Fruit fly (Drosophila melanogaster) whole organism, embryonic: ENCODE data around the gene CG9986.

ENCODE experiments used
- BEAF-32 ChIP-seq: fragments of 200-800 bp; sonication (Bioruptor generic); optimal IDR thresholded peaks from 3 replicates; lab custom pipeline; 2017; ENCODE audit warnings: missing biosample characterization, missing genetic modification characterization, mild to moderate bottlenecking, moderate library complexity, missing genetic modification reagents
- Blimp-1 ChIP-seq: fragments of 200-800 bp; sonication (Bioruptor generic); optimal IDR thresholded peaks from 3 replicates; lab custom pipeline; 2018; ENCODE audit warnings: missing biosample characterization, missing genetic modification characterization, mild to moderate bottlenecking, moderate library complexity, missing genetic modification reagents
- CG1024 ChIP-seq: fragments of 200-800 bp; sonication (Bioruptor generic); IDR thresholded peaks from 2 replicates; pipeline ENCODE4 v1.3.6; 2022; ENCODE audit warnings: missing biosample characterization, missing genetic modification characterization
- CG10321 ChIP-seq: fragments of 200-800 bp; sonication (Bioruptor generic); IDR thresholded peaks from 2 replicates; pipeline ENCODE4 v1.3.6; 2022; ENCODE audit warnings: missing biosample characterization, missing genetic modification characterization
- CG10543 ChIP-seq: fragments of 200-800 bp; sonication (Bioruptor generic); optimal IDR thresholded peaks from 3 replicates; lab custom pipeline; 2017; ENCODE audit warnings: missing biosample characterization, mild to moderate bottlenecking, missing genetic modification characterization, moderate library complexity
- CG11504 ChIP-seq: fragments of 200-800 bp; sonication (Bioruptor generic); optimal IDR thresholded peaks from 3 replicates; lab custom pipeline; 2019; ENCODE audit warnings: missing biosample characterization, mild to moderate bottlenecking, missing genetic modification characterization, moderate library complexity
- CG13624 ChIP-seq: fragments of 200-800 bp; sonication (Bioruptor generic); optimal IDR thresholded peaks from 2 replicates; lab custom pipeline; 2016; ENCODE audit warnings: missing biosample characterization, missing genetic modification characterization
- CG13775 ChIP-seq: fragments of 200-800 bp; sonication (Bioruptor generic); optimal IDR thresholded peaks from 3 replicates; lab custom pipeline; 2017; ENCODE audit warnings: missing biosample characterization, mild to moderate bottlenecking, missing genetic modification characterization
- CG15269 ChIP-seq: fragments of 200-800 bp; sonication (Bioruptor generic); optimal IDR thresholded peaks from 2 replicates; lab custom pipeline; 2018; ENCODE audit warnings: missing biosample characterization, mild to moderate bottlenecking, missing genetic modification characterization, moderate library complexity
- CG1529 ChIP-seq: fragments of 200-800 bp; sonication (Bioruptor generic); optimal IDR thresholded peaks from 3 replicates; lab custom pipeline; 2018; ENCODE audit warnings: missing biosample characterization, missing genetic modification characterization
- CG15601 ChIP-seq: fragments of 200-800 bp; sonication (Bioruptor generic); optimal IDR thresholded peaks from 3 replicates; lab custom pipeline; 2019; ENCODE audit warnings: missing biosample characterization, mild to moderate bottlenecking, missing genetic modification characterization, moderate library complexity
- CG18476 ChIP-seq: fragments of 200-800 bp; sonication (Bioruptor generic); optimal IDR thresholded peaks from 2 replicates; lab custom pipeline; 2016; ENCODE audit warnings: missing biosample characterization, mild to moderate bottlenecking, missing genetic modification characterization
- CG30431 ChIP-seq: fragments of 200-800 bp; sonication (Bioruptor generic); optimal IDR thresholded peaks from 2 replicates; lab custom pipeline; 2017; ENCODE audit warnings: missing biosample characterization, missing genetic modification characterization
- CG32767 ChIP-seq: fragments of 200-800 bp; sonication (Bioruptor generic); IDR thresholded peaks from 2 replicates; pipeline ENCODE4 v1.3.6; 2022; ENCODE audit warnings: missing biosample characterization, missing genetic modification characterization
- CG33557 ChIP-seq: fragments of 200-800 bp; sonication (Bioruptor generic); optimal IDR thresholded peaks from 2 replicates; lab custom pipeline; 2019; ENCODE audit warnings: missing biosample characterization, mild to moderate bottlenecking, missing genetic modification characterization, moderate library complexity
- CG34422 ChIP-seq: fragments of 200-800 bp; sonication (Bioruptor generic); IDR thresholded peaks from 3 replicates; pipeline ENCODE4 v1.3.6; 2022; ENCODE audit warnings: missing biosample characterization, missing genetic modification characterization
- CG4424 ChIP-seq: fragments of 200-800 bp; sonication (Bioruptor generic); optimal IDR thresholded peaks from 3 replicates; lab custom pipeline; 2016; ENCODE audit warnings: missing biosample characterization, missing genetic modification characterization
- CG6683 ChIP-seq: fragments of 200-800 bp; sonication (Bioruptor generic); optimal IDR thresholded peaks from 2 replicates; lab custom pipeline; 2017; ENCODE audit warnings: missing biosample characterization, mild to moderate bottlenecking, missing genetic modification characterization, missing genetic modification reagents
- CG6813 ChIP-seq: fragments of 200-800 bp; sonication (Bioruptor generic); optimal IDR thresholded peaks from 2 replicates; lab custom pipeline; 2017; ENCODE audit warnings: missing biosample characterization, missing genetic modification characterization, mild to moderate bottlenecking, moderate library complexity, missing genetic modification reagents
- CG8290 ChIP-seq, 3 experiments: fragments of 200-800 bp; sonication (Bioruptor generic); optimal IDR thresholded peaks; 2 replicates each; lab custom pipeline; 2016 to 2019; ENCODE audit warnings: missing biosample characterization in 3 of 3, missing genetic modification characterization in 3 of 3, mild to moderate bottlenecking in 2 of 3, moderate library complexity in 1 of 3
- CG9727 ChIP-seq: fragments of 200-800 bp; sonication (Bioruptor generic); optimal IDR thresholded peaks from 3 replicates; lab custom pipeline; 2017; ENCODE audit warnings: missing biosample characterization, mild to moderate bottlenecking, missing genetic modification characterization
- CrebB ChIP-seq: fragments of 200-800 bp; sonication (Bioruptor generic); optimal IDR thresholded peaks from 3 replicates; lab custom pipeline; 2018; ENCODE audit warnings: missing biosample characterization, mild to moderate bottlenecking, missing genetic modification characterization
- Dad ChIP-seq: fragments of 200-800 bp; sonication (Bioruptor generic); optimal IDR thresholded peaks from 3 replicates; lab custom pipeline; 2016; ENCODE audit warnings: missing biosample characterization, missing genetic modification characterization
- Lhr ChIP-seq: fragments of 200-800 bp; sonication (Bioruptor generic); optimal IDR thresholded peaks from 3 replicates; lab custom pipeline; 2017; ENCODE audit warnings: mild to moderate bottlenecking, missing biosample characterization, missing genetic modification reagents, missing genetic modification characterization
- MBD-R2 ChIP-seq: fragments of 200-800 bp; sonication (Bioruptor generic); IDR thresholded peaks from 2 replicates; pipeline ENCODE4 v1.3.6; 2022; ENCODE audit warnings: missing biosample characterization, missing genetic modification characterization
- Nf-YA ChIP-seq: fragments of 200-800 bp; sonication (Bioruptor generic); IDR thresholded peaks from 2 replicates; pipeline ENCODE4 v1.3.6; 2022; ENCODE audit warnings: missing biosample characterization, missing genetic modification characterization
- Oaz ChIP-seq: fragments of 200-800 bp; sonication (Bioruptor generic); IDR thresholded peaks from 2 replicates; pipeline ENCODE4 v1.3.6; 2022; ENCODE audit warnings: missing biosample characterization, missing genetic modification characterization
- Scr ChIP-seq: fragments of 200-800 bp; sonication (Bioruptor generic); IDR thresholded peaks from 2 replicates; pipeline ENCODE4 v1.3.6; 2022; ENCODE audit warnings: missing biosample characterization, missing genetic modification characterization; ENCODE audit not compliant: partially characterized antibody
- TFAM ChIP-seq: fragments of 200-800 bp; sonication (Bioruptor generic); optimal IDR thresholded peaks from 2 replicates; lab custom pipeline; 2017; ENCODE audit warnings: missing biosample characterization, missing genetic modification characterization, inconsistent platforms
- Usf ChIP-seq: fragments of 200-800 bp; sonication (Bioruptor generic); optimal IDR thresholded peaks from 2 replicates; lab custom pipeline; 2017; ENCODE audit warnings: missing genotype, missing biosample characterization, missing genetic modification characterization
- Xrp1 ChIP-seq: fragments of 200-800 bp; sonication (Bioruptor generic); IDR thresholded peaks from 2 replicates; pipeline ENCODE4 v1.3.6; 2022; ENCODE audit warnings: missing biosample characterization, missing genetic modification characterization
- az2 ChIP-seq: fragments of 200-800 bp; sonication (Bioruptor generic); optimal IDR thresholded peaks from 3 replicates; lab custom pipeline; 2016; ENCODE audit warnings: missing biosample characterization, missing genetic modification characterization
- bigmax ChIP-seq: fragments of 200-800 bp; sonication (Bioruptor generic); optimal IDR thresholded peaks from 2 replicates; lab custom pipeline; 2018; ENCODE audit warnings: missing biosample characterization, mild to moderate bottlenecking, missing genetic modification characterization
- br ChIP-seq: fragments of >200 bp; optimal IDR thresholded peaks from 2 replicates; lab custom pipeline; 2017
- caup ChIP-seq: fragments of 200-800 bp; sonication (Bioruptor generic); optimal IDR thresholded peaks from 3 replicates; lab custom pipeline; 2017; ENCODE audit warnings: missing biosample characterization, mild to moderate bottlenecking, missing genetic modification characterization, moderate library complexity; ENCODE audit not compliant: severe bottlenecking
- cg ChIP-seq: fragments of 200-800 bp; sonication (Bioruptor generic); optimal IDR thresholded peaks from 3 replicates; lab custom pipeline; 2019; ENCODE audit warnings: missing biosample characterization, mild to moderate bottlenecking, missing genetic modification characterization, moderate library complexity
- chinmo ChIP-seq: fragments of 200-800 bp; sonication (Bioruptor generic); IDR thresholded peaks from 4 replicates; pipeline ENCODE4 v1.3.6; 2022; ENCODE audit warnings: missing biosample characterization, missing genetic modification characterization; ENCODE audit not compliant: partially characterized antibody
- cwo ChIP-seq: fragments of 200-800 bp; sonication (Bioruptor generic); optimal IDR thresholded peaks from 3 replicates; lab custom pipeline; 2017; ENCODE audit warnings: missing biosample characterization, missing genetic modification characterization, mild to moderate bottlenecking, moderate library complexity, missing genetic modification reagents
- en ChIP-seq: fragments of 200-800 bp; sonication (Bioruptor generic); optimal IDR thresholded peaks from 2 replicates; lab custom pipeline; 2016; ENCODE audit warnings: missing biosample characterization, missing genetic modification characterization
- esg ChIP-seq: fragments of 200-800 bp; sonication (Bioruptor generic); conservative IDR thresholded peaks from 2 replicates; pipeline ENCODE4 v1.3.6; 2022; ENCODE audit warnings: missing biosample characterization, missing genetic modification characterization
- gfzf ChIP-seq: fragments of 200-800 bp; sonication (Bioruptor generic); optimal IDR thresholded peaks from 2 replicates; lab custom pipeline; 2016; ENCODE audit warnings: missing biosample characterization, mild to moderate bottlenecking, missing genetic modification characterization, moderate library complexity
- gsb ChIP-seq: fragments of 200-800 bp; sonication (Bioruptor generic); IDR thresholded peaks from 2 replicates; pipeline ENCODE4 v1.3.6; 2022; ENCODE audit warnings: missing biosample characterization, missing genetic modification characterization
- hbn ChIP-seq: fragments of 200-800 bp; sonication (Bioruptor generic); IDR thresholded peaks from 2 replicates; pipeline ENCODE4 v1.3.6; 2022; ENCODE audit warnings: missing biosample characterization, missing genetic modification characterization; ENCODE audit not compliant: partially characterized antibody
- nerfin-1 ChIP-seq: fragments of 200-800 bp; sonication (Bioruptor generic); optimal IDR thresholded peaks from 3 replicates; lab custom pipeline; 2019; ENCODE audit warnings: missing biosample characterization, mild to moderate bottlenecking, missing genetic modification characterization, moderate library complexity
- pho ChIP-seq: fragments of 200-800 bp; sonication (Bioruptor generic); optimal IDR thresholded peaks from 2 replicates; lab custom pipeline; 2016; ENCODE audit warnings: missing biosample characterization, missing genetic modification characterization
- pros ChIP-seq: fragments of 200-800 bp; sonication (Bioruptor generic); optimal IDR thresholded peaks from 3 replicates; lab custom pipeline; 2019; ENCODE audit warnings: missing biosample characterization, mild to moderate bottlenecking, missing genetic modification characterization, moderate library complexity
- sqz ChIP-seq: fragments of 200-800 bp; sonication (Bioruptor generic); optimal IDR thresholded peaks from 3 replicates; lab custom pipeline; 2018; ENCODE audit warnings: missing biosample characterization, mild to moderate bottlenecking, missing genetic modification characterization
- tap ChIP-seq: fragments of 200-800 bp; optimal IDR thresholded peaks from 3 replicates; lab custom pipeline; 2019; ENCODE audit warnings: missing biosample characterization, mild to moderate bottlenecking, missing genetic modification characterization, moderate library complexity
- tgo ChIP-seq: fragments of 200-800 bp; sonication (Bioruptor generic); IDR thresholded peaks from 3 replicates; pipeline ENCODE4 v1.3.6; 2022; ENCODE audit warnings: missing biosample characterization, missing genetic modification characterization
- trem ChIP-seq: fragments of 200-800 bp; optimal IDR thresholded peaks from 3 replicates; lab custom pipeline; 2019; ENCODE audit warnings: missing biosample characterization, mild to moderate bottlenecking, missing genetic modification characterization, moderate library complexity

Gene CG9986

dm6 chr3R:28556385-28556784 lies 49.5 kb upstream of the CG9986 start (continued):
- TF ChIP-seq sqz (GFP tag; lab: Kevin White, UChicago), result no peak
- no peak for TF ChIP-seq gsb (GFP tag; lab: Robert Waterston, UW)
- TF ChIP-seq BEAF-32, result no peak
- TF ChIP-seq CG4424 (GFP tag; lab: Kevin White, UChicago), result no peak
- peak; percentile 7 for TF ChIP-seq CG15601
- no peak for TF ChIP-seq tgo (GFP tag; lab: Robert Waterston, UW)
- no peak for TF ChIP-seq TFAM (GFP tag; lab: Kevin White, UChicago)
- peak; percentile 38 for TF ChIP-seq Blimp-1
- TF ChIP-seq trem (tag; lab: Kevin White, UChicago), result no peak
- TF ChIP-seq bigmax (GFP tag; lab: Kevin White, UChicago), result no peak
- no peak for TF ChIP-seq pros (GFP tag; lab: Kevin White, UChicago)
- peak; percentile 40 for TF ChIP-seq CG9727
- TF ChIP-seq CG1024 (GFP tag; lab: Robert Waterston, UW), result peak; percentile 57; the same call in 1 of the 2 replicates
- TF ChIP-seq Nf-YA (GFP tag; lab: Robert Waterston, UW), result no peak
- no peak for TF ChIP-seq chinmo (GFP tag; lab: Robert Waterston, UW)
- no peak for TF ChIP-seq CG13775 (GFP tag; lab: Kevin White, UChicago)
- TF ChIP-seq hbn, result no peak
- peak; percentile 73 for TF ChIP-seq CG6813
- no peak for TF ChIP-seq cg
- no peak for TF ChIP-seq Usf (GFP tag; lab: Kevin White, UChicago)
- TF ChIP-seq CG30431 (GFP tag; lab: Kevin White, UChicago), result no peak
- TF ChIP-seq MBD-R2 (GFP tag; lab: Robert Waterston, UW), result no peak
- TF ChIP-seq Dad (GFP tag; lab: Kevin White, UChicago), result no peak
- TF ChIP-seq caup (GFP tag; lab: Kevin White, UChicago), result peak; percentile 61
- peak; percentile 24 for TF ChIP-seq cwo
- TF ChIP-seq CG18476 (GFP tag; lab: Kevin White, UChicago), result no peak
- peak; percentile 1 for TF ChIP-seq CG13624 (GFP tag; lab: Kevin White, UChicago)
- no peak for TF ChIP-seq CG33557 (GFP tag; lab: Kevin White, UChicago)
- TF ChIP-seq CG32767 (GFP tag; lab: Robert Waterston, UW), result no peak
- TF ChIP-seq CG11504 (tag; lab: Kevin White, UChicago), result no peak
- TF ChIP-seq CG6683, result peak; percentile 29
- TF ChIP-seq CG1529 (GFP tag; lab: Kevin White, UChicago), result no peak
- no peak for TF ChIP-seq br
- TF ChIP-seq Xrp1 (GFP tag; lab: Robert Waterston, UW), result peak; percentile 66
- no peak for TF ChIP-seq Oaz (GFP tag; lab: Robert Waterston, UW)
- TF ChIP-seq tap, result no peak
- no peak for TF ChIP-seq Scr (GFP tag; lab: Robert Waterston, UW)
- TF ChIP-seq CG15269, result peak; percentile 13
- TF ChIP-seq pho (GFP tag; lab: Kevin White, UChicago), result peak; percentile 24
- TF ChIP-seq CG8290 (GFP tag; optimal IDR thresholded peaks at IDR 0.05; lab: Kevin White, UChicago), result no peak
- peak in 1 of 2 experiments; percentile 43 for TF ChIP-seq CG8290 (tag; optimal IDR thresholded peaks at IDR 0.05; lab: Kevin White, UChicago)
- peak; percentile 4 for TF ChIP-seq CrebB (tag; lab: Kevin White, UChicago)
- TF ChIP-seq CG34422 (GFP tag; lab: Robert Waterston, UW), result no peak
- TF ChIP-seq en, result no peak
- TF ChIP-seq az2, result no peak
- TF ChIP-seq CG10543 (GFP tag; lab: Kevin White, UChicago), result peak; percentile 61
- no peak for TF ChIP-seq CG10321 (GFP tag; lab: Robert Waterston, UW)
- no peak for TF ChIP-seq nerfin-1 (tag; lab: Kevin White, UChicago)
- TF ChIP-seq gfzf (GFP tag; lab: Kevin White, UChicago), result no peak
- TF ChIP-seq esg, result no peak
- no peak for TF ChIP-seq Lhr
